Fruit fly (Drosophila melanogaster) whole organism, prepupa: ENCODE data around the gene CG17349.

Experiments
- CG10631 ChIP-seq: fragments of 200-800 bp; sonication (Bioruptor generic); optimal IDR thresholded peaks from 2 replicates; lab custom pipeline; 2016; ENCODE audit warnings: missing biosample characterization, missing genetic modification characterization
- CG16779 ChIP-seq: fragments of 200-800 bp; sonication (Bioruptor generic); optimal IDR thresholded peaks from 3 replicates; lab custom pipeline; 2017; ENCODE audit warnings: missing biosample characterization, mild to moderate bottlenecking, missing genetic modification characterization
- CG31627 ChIP-seq: fragments of 200-800 bp; sonication (Bioruptor generic); optimal IDR thresholded peaks from 3 replicates; lab custom pipeline; 2016; ENCODE audit warnings: missing biosample characterization, missing genetic modification characterization
- CG6792 ChIP-seq: fragments of 200-800 bp; sonication (Bioruptor generic); optimal IDR thresholded peaks from 3 replicates; lab custom pipeline; 2016; ENCODE audit warnings: missing biosample characterization, missing genetic modification characterization
- CG8119 ChIP-seq: fragments of 200-800 bp; sonication (Bioruptor generic); IDR thresholded peaks from 3 replicates; pipeline ENCODE4 v1.3.6; 2022; ENCODE audit warnings: missing biosample characterization, missing genetic modification characterization
- Hr38 ChIP-seq: sonication (Bioruptor generic); optimal IDR thresholded peaks from 2 replicates; lab custom pipeline; 2016; ENCODE audit warnings: missing biosample characterization, missing genetic modification characterization
- Met ChIP-seq: fragments of 200-800 bp; sonication (Bioruptor generic); optimal IDR thresholded peaks from 3 replicates; lab custom pipeline; 2016; ENCODE audit warnings: missing biosample characterization, missing genetic modification characterization
- Sox14 ChIP-seq: fragments of 200-800 bp; sonication (Bioruptor generic); optimal IDR thresholded peaks from 3 replicates; lab custom pipeline; 2016; ENCODE audit warnings: missing biosample characterization, missing genetic modification characterization
- esn ChIP-seq: fragments of 200-800 bp; sonication (Bioruptor generic); optimal IDR thresholded peaks from 2 replicates; lab custom pipeline; 2016; ENCODE audit warnings: missing biosample characterization, mild to moderate bottlenecking, missing genetic modification characterization, moderate library complexity
- fkh ChIP-seq: fragments of 200-800 bp; sonication (Bioruptor generic); optimal IDR thresholded peaks from 3 replicates; lab custom pipeline; 2017; ENCODE audit warnings: missing biosample characterization, mild to moderate bottlenecking, missing genetic modification characterization, moderate library complexity
- ss ChIP-seq, 2 experiments: fragments of 200-800 bp; sonication (Bioruptor generic); optimal IDR thresholded peaks; 2 replicates in 1 of 2; 3 replicates in 1 of 2; lab custom pipeline; 2017 to 2018; ENCODE audit warnings: mild to moderate bottlenecking in 2 of 2, missing biosample characterization in 2 of 2, missing genetic modification characterization in 2 of 2, moderate library complexity in 1 of 2

dm6 chr2L:19364622-19365021, 5.6 kb upstream of the CG17349 start:
- TF ChIP-seq ss (GFP tag; optimal IDR thresholded peaks at IDR 0.05; lab: Kevin White, UChicago) (peak in 1 of 2 experiments; percentile 58), CG10631 (GFP tag; lab: Kevin White, UChicago) (peak; percentile 67), CG6792 (peak; percentile 49), CG16779 (peak; percentile 30), Sox14 (GFP tag; lab: Kevin White, UChicago) (peak; percentile 48), Hr38 (GFP tag; lab: Kevin White, UChicago) (no peak), esn (peak; percentile 62), fkh (GFP tag; lab: Kevin White, UChicago) (peak; percentile 54), CG8119 (GFP tag; lab: Robert Waterston, UW) (peak; percentile 35; the same call in 1 of the 3 replicates), Met (GFP tag; lab: Kevin White, UChicago) (peak; percentile 54), CG31627 (GFP tag; lab: Kevin White, UChicago) (peak; percentile 38)
